Fruit fly (Drosophila melanogaster) S2 (cell line): Measurements from ENCODE around the gene CG7094.

Source experiments
- CG8478 ChIP-seq: fragments of >200 bp; optimal IDR thresholded peaks from 2 replicates; lab custom pipeline; 2018
- CTCF ChIP-seq, 2 experiments: fragments of >200 bp; optimal IDR thresholded peaks; 2 replicates each; lab custom pipeline; 2018

dm6 chr2L:17514090-17514715, 41.4 kb downstream of the CG7094 start:
- TF ChIP-seq CG8478 (lab: Kevin White, UChicago) (no peak), CTCF (optimal IDR thresholded peaks at IDR 0.05; lab: Kevin White, UChicago) (no peak)
